Fruit fly (Drosophila melanogaster) whole organism, embryonic: Measurements from ENCODE around the gene CG12640.

Experiments used
- CG10274 ChIP-seq: fragments of 200-800 bp; sonication (Bioruptor generic); optimal IDR thresholded peaks from 3 replicates; lab custom pipeline; 2017; ENCODE audit warnings: missing biosample characterization, mild to moderate bottlenecking, missing genetic modification characterization
- CG10565 ChIP-seq: fragments of 200-800 bp; sonication (Bioruptor generic); optimal IDR thresholded peaks from 3 replicates; lab custom pipeline; 2016; ENCODE audit warnings: missing biosample characterization, mild to moderate bottlenecking, missing genetic modification characterization
- CG11723 ChIP-seq: fragments of 200-800 bp; sonication (Bioruptor generic); optimal IDR thresholded peaks from 2 replicates; lab custom pipeline; 2017; ENCODE audit warnings: missing biosample characterization, mild to moderate bottlenecking, missing genetic modification characterization
- CG12942 ChIP-seq: fragments of 200-800 bp; sonication (Bioruptor generic); optimal IDR thresholded peaks from 3 replicates; lab custom pipeline; 2016; ENCODE audit warnings: missing biosample characterization, missing genetic modification characterization
- CG13894 ChIP-seq: fragments of 200-800 bp; sonication (Bioruptor generic); optimal IDR thresholded peaks from 3 replicates; lab custom pipeline; 2018; ENCODE audit warnings: missing biosample characterization, mild to moderate bottlenecking, missing genetic modification characterization, moderate library complexity
- CG14965 ChIP-seq: fragments of 200-800 bp; sonication (Bioruptor generic); optimal IDR thresholded peaks from 2 replicates; lab custom pipeline; 2016; ENCODE audit warnings: missing biosample characterization, missing genetic modification characterization, borderline replicate concordance
- CG15011 ChIP-seq: fragments of 200-800 bp; sonication (Bioruptor generic); optimal IDR thresholded peaks from 3 replicates; lab custom pipeline; 2018; ENCODE audit warnings: missing biosample characterization, mild to moderate bottlenecking, missing genetic modification characterization
- CG17359 ChIP-seq: fragments of 200-800 bp; sonication (Bioruptor generic); optimal IDR thresholded peaks from 3 replicates; lab custom pipeline; 2018; ENCODE audit warnings: missing biosample characterization, mild to moderate bottlenecking, missing genetic modification characterization, moderate library complexity
- CG18476 ChIP-seq: fragments of 200-800 bp; sonication (Bioruptor generic); optimal IDR thresholded peaks from 2 replicates; lab custom pipeline; 2016; ENCODE audit warnings: missing biosample characterization, mild to moderate bottlenecking, missing genetic modification characterization
- CG2129 ChIP-seq: fragments of 200-800 bp; sonication (Bioruptor generic); IDR thresholded peaks from 2 replicates; pipeline ENCODE4 v1.3.6; 2022; ENCODE audit warnings: missing biosample characterization, missing genetic modification characterization; ENCODE audit not compliant: partially characterized antibody
- CG30431 ChIP-seq: fragments of 200-800 bp; sonication (Bioruptor generic); optimal IDR thresholded peaks from 2 replicates; lab custom pipeline; 2017; ENCODE audit warnings: missing biosample characterization, missing genetic modification characterization
- CG4854 ChIP-seq: fragments of 200-800 bp; sonication (Bioruptor generic); optimal IDR thresholded peaks from 2 replicates; lab custom pipeline; 2016; ENCODE audit warnings: missing biosample characterization, missing genetic modification characterization, inconsistent platforms
- CG5953 ChIP-seq: fragments of 200-800 bp; sonication (Bioruptor generic); IDR thresholded peaks from 2 replicates; pipeline ENCODE4 v1.3.6; 2022; ENCODE audit warnings: missing biosample characterization, missing genetic modification characterization
- CG6689 ChIP-seq: fragments of 200-800 bp; sonication (Bioruptor generic); IDR thresholded peaks from 2 replicates; pipeline ENCODE4 v1.3.6; 2022; ENCODE audit warnings: missing biosample characterization, missing genetic modification characterization
- CG6791 ChIP-seq: fragments of 200-800 bp; sonication (Bioruptor generic); IDR thresholded peaks from 3 replicates; pipeline ENCODE4 v1.3.6; 2022; ENCODE audit warnings: missing biosample characterization, missing genetic modification characterization; ENCODE audit not compliant: partially characterized antibody
- CG7928 ChIP-seq: fragments of 200-800 bp; sonication (Bioruptor generic); optimal IDR thresholded peaks from 2 replicates; lab custom pipeline; 2017; ENCODE audit warnings: missing biosample characterization, mild to moderate bottlenecking, missing genetic modification characterization
- CG8478 ChIP-seq: fragments of >200 bp; optimal IDR thresholded peaks from 2 replicates; lab custom pipeline; 2018
- CG9727 ChIP-seq: fragments of 200-800 bp; sonication (Bioruptor generic); optimal IDR thresholded peaks from 3 replicates; lab custom pipeline; 2017; ENCODE audit warnings: missing biosample characterization, mild to moderate bottlenecking, missing genetic modification characterization
- Chrac-16 ChIP-seq: fragments of 200-800 bp; sonication (Bioruptor generic); optimal IDR thresholded peaks from 3 replicates; lab custom pipeline; 2016; ENCODE audit warnings: missing biosample characterization, missing genetic modification characterization
- CoRest ChIP-seq: fragments of 200-800 bp; sonication (Bioruptor generic); optimal IDR thresholded peaks from 3 replicates; lab custom pipeline; 2018; ENCODE audit warnings: missing biosample characterization, mild to moderate bottlenecking, missing genetic modification characterization, moderate library complexity
- Dip2 ChIP-seq: fragments of 200-800 bp; sonication (Bioruptor generic); IDR thresholded peaks from 2 replicates; pipeline ENCODE4 v1.3.6; 2022; ENCODE audit warnings: missing biosample characterization, missing genetic modification characterization
- E2f2 ChIP-seq: fragments of 200-800 bp; sonication (Bioruptor generic); IDR thresholded peaks from 2 replicates; pipeline ENCODE4 v1.3.6; 2022; ENCODE audit warnings: missing biosample characterization, missing genetic modification characterization
- Fer1 ChIP-seq: fragments of 200-800 bp; sonication (Bioruptor generic); optimal IDR thresholded peaks from 2 replicates; lab custom pipeline; 2017; ENCODE audit warnings: missing biosample characterization, mild to moderate bottlenecking, missing genetic modification characterization
- HLH4C ChIP-seq: fragments of 200-800 bp; sonication (Bioruptor generic); IDR thresholded peaks from 3 replicates; pipeline ENCODE4 v1.3.6; 2022; ENCODE audit warnings: missing biosample characterization, missing genetic modification characterization; ENCODE audit not compliant: partially characterized antibody
- Kr ChIP-seq: fragments of 200-800 bp; sonication (Bioruptor generic); optimal IDR thresholded peaks from 2 replicates; lab custom pipeline; 2017; ENCODE audit warnings: missing biosample characterization, mild to moderate bottlenecking, missing genetic modification characterization
- MESR4 ChIP-seq: fragments of 200-800 bp; sonication (Bioruptor generic); optimal IDR thresholded peaks from 2 replicates; lab custom pipeline; 2018; ENCODE audit warnings: missing biosample characterization, mild to moderate bottlenecking, missing genetic modification characterization, moderate library complexity
- Mrtf ChIP-seq: fragments of 200-800 bp; sonication (Bioruptor generic); IDR thresholded peaks from 3 replicates; pipeline ENCODE4 v1.3.6; 2022; ENCODE audit warnings: missing biosample characterization, missing genetic modification characterization
- NC2α ChIP-seq: fragments of 200-800 bp; sonication (Bioruptor generic); optimal IDR thresholded peaks from 2 replicates; lab custom pipeline; 2016; ENCODE audit warnings: missing biosample characterization, missing genetic modification characterization
- Xrp1 ChIP-seq: fragments of 200-800 bp; sonication (Bioruptor generic); IDR thresholded peaks from 2 replicates; pipeline ENCODE4 v1.3.6; 2022; ENCODE audit warnings: missing biosample characterization, missing genetic modification characterization
- YL-1 ChIP-seq: fragments of 200-800 bp; sonication (Bioruptor generic); optimal IDR thresholded peaks from 3 replicates; lab custom pipeline; 2017; ENCODE audit warnings: missing biosample characterization, mild to moderate bottlenecking, missing genetic modification characterization
- aop ChIP-seq: fragments of 200-800 bp; sonication (Bioruptor generic); IDR thresholded peaks from 2 replicates; pipeline ENCODE4 v1.3.6; 2022; ENCODE audit warnings: missing biosample characterization, missing genetic modification characterization
- bab2 ChIP-seq: fragments of 200-800 bp; sonication (Bioruptor generic); optimal IDR thresholded peaks from 2 replicates; lab custom pipeline; 2016; ENCODE audit warnings: missing biosample characterization, missing genetic modification characterization
- bbx ChIP-seq: fragments of 200-800 bp; sonication (Bioruptor generic); IDR thresholded peaks from 2 replicates; pipeline ENCODE4 v1.3.6; 2022; ENCODE audit warnings: missing biosample characterization, missing genetic modification characterization; ENCODE audit not compliant: partially characterized antibody
- bigmax ChIP-seq: fragments of 200-800 bp; sonication (Bioruptor generic); optimal IDR thresholded peaks from 2 replicates; lab custom pipeline; 2018; ENCODE audit warnings: missing biosample characterization, mild to moderate bottlenecking, missing genetic modification characterization
- cas ChIP-seq: fragments of 200-800 bp; sonication (Bioruptor generic); IDR thresholded peaks from 2 replicates; pipeline ENCODE4 v1.3.6; 2022; ENCODE audit warnings: missing biosample characterization, missing genetic modification characterization
- chinmo ChIP-seq: fragments of 200-800 bp; sonication (Bioruptor generic); IDR thresholded peaks from 4 replicates; pipeline ENCODE4 v1.3.6; 2022; ENCODE audit warnings: missing biosample characterization, missing genetic modification characterization; ENCODE audit not compliant: partially characterized antibody
- en ChIP-seq: fragments of 200-800 bp; sonication (Bioruptor generic); optimal IDR thresholded peaks from 2 replicates; lab custom pipeline; 2016; ENCODE audit warnings: missing biosample characterization, missing genetic modification characterization
- ftz-f1 ChIP-seq: fragments of 200-800 bp; sonication (Bioruptor generic); optimal IDR thresholded peaks from 2 replicates; lab custom pipeline; 2016; ENCODE audit warnings: missing biosample characterization, missing genetic modification characterization
- gfzf ChIP-seq: fragments of 200-800 bp; sonication (Bioruptor generic); optimal IDR thresholded peaks from 2 replicates; lab custom pipeline; 2016; ENCODE audit warnings: missing biosample characterization, mild to moderate bottlenecking, missing genetic modification characterization, moderate library complexity
- inv ChIP-seq: fragments of 200-800 bp; sonication (Bioruptor generic); IDR thresholded peaks from 2 replicates; pipeline ENCODE4 v1.3.6; 2022; ENCODE audit warnings: missing biosample characterization, missing genetic modification characterization; ENCODE audit not compliant: partially characterized antibody
- oc ChIP-seq: fragments of 200-800 bp; sonication (Bioruptor generic); optimal IDR thresholded peaks from 2 replicates; lab custom pipeline; 2018; ENCODE audit warnings: missing biosample characterization, mild to moderate bottlenecking, missing genetic modification characterization, moderate library complexity
- onecut ChIP-seq: fragments of 200-800 bp; sonication (Bioruptor generic); IDR thresholded peaks from 2 replicates; pipeline ENCODE4 v1.3.6; 2022; ENCODE audit warnings: missing biosample characterization, missing genetic modification characterization
- pho ChIP-seq: fragments of 200-800 bp; sonication (Bioruptor generic); optimal IDR thresholded peaks from 2 replicates; lab custom pipeline; 2016; ENCODE audit warnings: missing biosample characterization, missing genetic modification characterization
- phol ChIP-seq: fragments of 200-800 bp; sonication (Bioruptor generic); optimal IDR thresholded peaks from 3 replicates; lab custom pipeline; 2018; ENCODE audit warnings: missing biosample characterization, mild to moderate bottlenecking, missing genetic modification characterization, moderate library complexity
- ranshi ChIP-seq: fragments of 200-800 bp; sonication (Bioruptor generic); IDR thresholded peaks from 2 replicates; pipeline ENCODE4 v1.3.6; 2022; ENCODE audit warnings: missing biosample characterization, missing genetic modification characterization
- sc ChIP-seq, 3 experiments: fragments of >200 bp in 2 of 3; fragments of 200-800 bp in 1 of 3; sonication (Bioruptor generic) in 1 of 3; optimal IDR thresholded peaks; 2 replicates in 2 of 3; 3 replicates in 1 of 3; lab custom pipeline; 2017; ENCODE audit warnings: mild to moderate bottlenecking in 1 of 3, missing biosample characterization in 1 of 3, missing genetic modification characterization in 1 of 3, missing genetic modification reagents in 1 of 3
- slou ChIP-seq: fragments of 200-800 bp; sonication (Bioruptor generic); optimal IDR thresholded peaks from 3 replicates; lab custom pipeline; 2016; ENCODE audit warnings: missing biosample characterization, missing genetic modification characterization
- wek ChIP-seq: fragments of 200-800 bp; sonication (Bioruptor generic); optimal IDR thresholded peaks from 3 replicates; lab custom pipeline; 2018; ENCODE audit warnings: missing biosample characterization, mild to moderate bottlenecking, missing genetic modification characterization, moderate library complexity

CG12640 gene

DNA sequence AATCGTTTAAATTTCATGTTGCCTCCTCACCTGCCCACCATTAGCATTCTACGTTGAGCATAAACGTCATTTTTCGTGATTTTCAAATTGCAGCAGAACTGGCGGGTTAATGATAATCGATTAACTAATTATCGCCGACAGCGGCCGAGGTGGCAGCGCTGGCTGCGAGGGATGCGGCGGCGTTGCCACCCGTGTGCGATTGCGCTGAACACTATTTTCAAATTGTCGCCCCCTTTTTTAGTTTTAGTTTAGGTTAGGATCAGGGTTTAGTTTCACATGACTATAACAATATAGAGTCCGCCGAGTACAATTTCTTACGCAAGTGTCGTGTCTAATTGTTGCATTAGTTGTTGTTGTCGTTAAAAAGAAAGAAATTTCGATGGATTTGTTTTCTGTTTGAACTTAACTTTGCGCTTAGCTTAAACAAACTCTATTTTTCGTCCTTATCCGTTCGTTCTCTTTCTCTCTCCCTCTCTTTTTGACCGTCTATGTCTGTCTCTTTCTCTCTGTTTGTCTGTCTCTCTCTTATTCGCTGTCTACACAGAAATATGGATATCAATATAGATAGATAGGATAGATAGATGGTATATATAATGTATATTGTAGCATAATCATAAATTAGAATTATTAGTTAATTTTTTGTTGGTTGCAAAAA lies 30.6 kb upstream of the CG12640 start (continued):
- TF ChIP-seq CoRest (tag; lab: Kevin White, UChicago) (peak; percentile 45), onecut (GFP tag; lab: Robert Waterston, UW) (peak; percentile 35; the same call in 1 of the 2 replicates), YL-1 (GFP tag; lab: Kevin White, UChicago) (peak; percentile 28), CG2129 (GFP tag; lab: Robert Waterston, UW) (no peak), pho (GFP tag; lab: Kevin White, UChicago) (no peak), oc (tag; lab: Kevin White, UChicago) (no peak), inv (0 out of 2 replicates have a peak, but pooled peaks have one; percentile 27), MESR4 (GFP tag; lab: Kevin White, UChicago) (peak; percentile 12), gfzf (GFP tag; lab: Kevin White, UChicago) (peak; percentile 19)

DNA sequence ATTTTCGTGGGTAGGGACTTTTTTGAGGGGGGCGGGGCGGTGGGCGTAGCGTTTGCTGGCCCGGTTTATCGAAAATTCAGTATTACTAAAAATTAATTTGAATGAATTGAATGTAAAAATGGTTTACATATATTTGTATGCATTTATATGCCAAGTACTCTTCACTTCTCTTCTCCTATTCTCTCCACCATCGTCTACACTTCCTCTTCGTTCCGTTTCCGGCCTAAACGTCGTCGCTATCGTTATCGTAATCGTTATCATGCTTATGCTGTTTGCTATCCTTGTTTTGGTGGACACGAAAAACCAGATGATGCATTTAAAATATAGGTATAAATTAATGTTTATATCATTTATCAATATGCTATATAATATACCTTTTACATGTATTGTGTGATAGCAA lies 29.3 kb upstream of the CG12640 start:
- TF ChIP-seq CG8478 (lab: Kevin White, UChicago): no peak
- no peak for TF ChIP-seq CG14965 (GFP tag; lab: Kevin White, UChicago)
- TF ChIP-seq bigmax (GFP tag; lab: Kevin White, UChicago): no peak
- no peak for TF ChIP-seq Dip2 (GFP tag; lab: Robert Waterston, UW)
- TF ChIP-seq phol: peak; percentile 31
- no peak for TF ChIP-seq Chrac-16
- no peak for TF ChIP-seq aop
- 0 out of 2 replicates have a peak, but pooled peaks have one; percentile 9 for TF ChIP-seq CG5953
- TF ChIP-seq slou (GFP tag; lab: Kevin White, UChicago): no peak
- TF ChIP-seq CG4854: no peak
- TF ChIP-seq Xrp1: no peak
- TF ChIP-seq ranshi (GFP tag; lab: Robert Waterston, UW): no peak
- TF ChIP-seq CG13894 (tag; lab: Kevin White, UChicago): no peak
- TF ChIP-seq CG10565 (GFP tag; lab: Kevin White, UChicago): no peak
- TF ChIP-seq Kr (GFP tag; lab: Kevin White, UChicago): no peak
- no peak for TF ChIP-seq bab2 (GFP tag; lab: Kevin White, UChicago)
- TF ChIP-seq sc (optimal IDR thresholded peaks at IDR 0.05; lab: Kevin White, UChicago): no peak
- TF ChIP-seq sc (GFP tag; optimal IDR thresholded peaks at IDR 0.05; lab: Kevin White, UChicago): no peak
- no peak for TF ChIP-seq bbx (GFP tag; lab: Robert Waterston, UW)
- peak; percentile 26 for TF ChIP-seq E2f2 (GFP tag; lab: Robert Waterston, UW)
- no peak for TF ChIP-seq CG6689 (GFP tag; lab: Robert Waterston, UW)
- TF ChIP-seq CG6791 (GFP tag; lab: Robert Waterston, UW): no peak
- peak; percentile 17 for TF ChIP-seq CG17359 (tag; lab: Kevin White, UChicago)
- TF ChIP-seq en (GFP tag; lab: Kevin White, UChicago): no peak
- no peak for TF ChIP-seq CG10274
- TF ChIP-seq wek (GFP tag; lab: Kevin White, UChicago): peak; percentile 45
- TF ChIP-seq CG12942 (GFP tag; lab: Kevin White, UChicago): no peak
- no peak for TF ChIP-seq CG7928 (GFP tag; lab: Kevin White, UChicago)
- no peak for TF ChIP-seq Mrtf (GFP tag; lab: Robert Waterston, UW)
- TF ChIP-seq CG15011 (GFP tag; lab: Kevin White, UChicago): no peak
- no peak for TF ChIP-seq NC2α (GFP tag; lab: Kevin White, UChicago)
- TF ChIP-seq chinmo (GFP tag; lab: Robert Waterston, UW): no peak
- TF ChIP-seq CG18476 (GFP tag; lab: Kevin White, UChicago): no peak
- TF ChIP-seq CG30431 (GFP tag; lab: Kevin White, UChicago): no peak
- TF ChIP-seq cas (GFP tag; lab: Robert Waterston, UW): no peak
- TF ChIP-seq ftz-f1: no peak
- TF ChIP-seq Fer1 (GFP tag; lab: Kevin White, UChicago): peak; percentile 46
- TF ChIP-seq CG11723 (GFP tag; lab: Kevin White, UChicago): no peak
- TF ChIP-seq CG9727: peak; percentile 39
- TF ChIP-seq HLH4C: no peak
